Worm (Caenorhabditis elegans) whole organism, late embryonic: ENCODE data around the gene T12A2.21.

Source experiments
- T23F11.4 ChIP-seq: fragments of 200-800 bp; sonication (Bioruptor generic); optimal IDR thresholded peaks from 2 replicates; lab custom pipeline; 2018; ENCODE audit warnings: mild to moderate bottlenecking, missing genetic modification characterization, missing compliant biosample characterization
- Y22D7AL.16 ChIP-seq: sonication (generic microtip); optimal IDR thresholded peaks from 2 replicates; lab custom pipeline; 2016; ENCODE audit warnings: missing genetic modification characterization, missing compliant biosample characterization
- ceh-14 ChIP-seq: sonication (generic microtip); optimal IDR thresholded peaks from 2 replicates; lab custom pipeline; 2016; ENCODE audit warnings: missing genotype, missing genetic modification characterization, missing compliant biosample characterization
- ceh-18 ChIP-seq: sonication (generic microtip); optimal IDR thresholded peaks from 2 replicates; lab custom pipeline; 2016; ENCODE audit warnings: missing genetic modification characterization, missing compliant biosample characterization
- ceh-19 ChIP-seq: fragments of 200-800 bp; sonication (Bioruptor generic); optimal IDR thresholded peaks from 2 replicates; lab custom pipeline; 2018; ENCODE audit warnings: mild to moderate bottlenecking, missing genetic modification characterization, missing compliant biosample characterization
- ceh-2 ChIP-seq: sonication (generic microtip); optimal IDR thresholded peaks from 2 replicates; lab custom pipeline; 2016; ENCODE audit warnings: missing genotype, missing genetic modification characterization, missing compliant biosample characterization
- ceh-24 ChIP-seq: sonication (generic microtip); optimal IDR thresholded peaks from 2 replicates; lab custom pipeline; 2016; ENCODE audit warnings: mild to moderate bottlenecking, missing genetic modification characterization, missing compliant biosample characterization
- ceh-31 ChIP-seq: sonication (generic microtip); optimal IDR thresholded peaks from 2 replicates; lab custom pipeline; 2016; ENCODE audit warnings: missing genetic modification characterization, missing compliant biosample characterization
- ceh-45 ChIP-seq: fragments of 200-800 bp; sonication (Bioruptor generic); IDR thresholded peaks from 2 replicates; pipeline ENCODE4 v1.3.6; 2022; ENCODE audit warnings: missing genetic modification reagents, missing genetic modification characterization, missing compliant biosample characterization
- ceh-48 ChIP-seq: sonication (generic microtip); optimal IDR thresholded peaks from 2 replicates; lab custom pipeline; 2016; ENCODE audit warnings: missing genetic modification characterization, inconsistent platforms, missing compliant biosample characterization
- dmd-4 ChIP-seq: sonication (generic microtip); optimal IDR thresholded peaks from 2 replicates; lab custom pipeline; 2016; ENCODE audit warnings: borderline replicate concordance, missing genetic modification characterization, missing compliant biosample characterization
- dve-1 ChIP-seq: sonication (generic microtip); optimal IDR thresholded peaks from 2 replicates; lab custom pipeline; 2017; ENCODE audit warnings: antibody characterized with exemption, mild to moderate bottlenecking, missing genetic modification characterization, missing compliant biosample characterization
- elt-2 ChIP-seq: sonication (generic microtip); optimal IDR thresholded peaks from 2 replicates; lab custom pipeline; 2016; ENCODE audit warnings: missing genetic modification reagents, missing genetic modification characterization, missing compliant biosample characterization
- elt-4 ChIP-seq: sonication (generic microtip); optimal IDR thresholded peaks from 2 replicates; lab custom pipeline; 2016; ENCODE audit warnings: missing genetic modification characterization, missing compliant biosample characterization
- fax-1 ChIP-seq: sonication (generic microtip); optimal IDR thresholded peaks from 2 replicates; lab custom pipeline; 2016; ENCODE audit warnings: missing genotype, missing genetic modification characterization, missing compliant biosample characterization
- hlh-13 ChIP-seq: fragments of 200-800 bp; sonication (Bioruptor generic); optimal IDR thresholded peaks from 2 replicates; lab custom pipeline; 2018; ENCODE audit warnings: mild to moderate bottlenecking, missing genetic modification characterization, missing compliant biosample characterization
- hlh-15 ChIP-seq: sonication (generic microtip); optimal IDR thresholded peaks from 2 replicates; lab custom pipeline; 2016; ENCODE audit warnings: missing genetic modification characterization, missing compliant biosample characterization
- hlh-30 ChIP-seq: sonication (generic microtip); optimal IDR thresholded peaks from 2 replicates; lab custom pipeline; 2017; ENCODE audit warnings: antibody characterized with exemption, missing genetic modification characterization, missing compliant biosample characterization; ENCODE audit not compliant: insufficient read depth
- lin-11 ChIP-seq: fragments of 200-800 bp; sonication (Bioruptor generic); optimal IDR thresholded peaks from 2 replicates; lab custom pipeline; 2018; ENCODE audit warnings: mild to moderate bottlenecking, missing genetic modification characterization, missing compliant biosample characterization
- madf-2 ChIP-seq: sonication (generic microtip); optimal IDR thresholded peaks from 2 replicates; lab custom pipeline; 2017; ENCODE audit warnings: missing genetic modification characterization, missing compliant biosample characterization
- mec-3 ChIP-seq: sonication (generic microtip); optimal IDR thresholded peaks from 2 replicates; lab custom pipeline; 2016; ENCODE audit warnings: borderline replicate concordance, missing genetic modification characterization, missing compliant biosample characterization
- nfya-1 ChIP-seq: sonication (generic microtip); optimal IDR thresholded peaks from 2 replicates; lab custom pipeline; 2017; ENCODE audit warnings: missing genetic modification characterization, mild to moderate bottlenecking, missing compliant biosample characterization, antibody characterized with exemption, moderate library complexity
- odd-2 ChIP-seq: sonication (generic microtip); optimal IDR thresholded peaks from 2 replicates; lab custom pipeline; 2017; ENCODE audit warnings: antibody characterized with exemption, mild to moderate bottlenecking, missing genetic modification characterization, missing compliant biosample characterization
- pag-3 ChIP-seq: sonication (generic microtip); optimal IDR thresholded peaks from 2 replicates; lab custom pipeline; 2016; ENCODE audit warnings: missing compliant biosample characterization, missing genetic modification characterization, borderline replicate concordance
- pat-9 ChIP-seq: fragments of 200-800 bp; sonication (Bioruptor generic); optimal IDR thresholded peaks from 2 replicates; lab custom pipeline; 2018; ENCODE audit warnings: mild to moderate bottlenecking, missing genetic modification characterization, moderate library complexity, missing compliant biosample characterization
- rnt-1 ChIP-seq: sonication (generic microtip); optimal IDR thresholded peaks from 2 replicates; lab custom pipeline; 2016; ENCODE audit warnings: missing genetic modification characterization, missing compliant biosample characterization
- sox-2 ChIP-seq: fragments of 200-800 bp; sonication (Bioruptor generic); IDR thresholded peaks from 2 replicates; pipeline ENCODE4 v1.3.6; 2022; ENCODE audit warnings: missing genetic modification reagents, missing genetic modification characterization, missing compliant biosample characterization
- sox-4 ChIP-seq: sonication (generic microtip); optimal IDR thresholded peaks from 2 replicates; lab custom pipeline; 2017; ENCODE audit warnings: mild to moderate bottlenecking, missing genetic modification characterization, inconsistent platforms, missing compliant biosample characterization
- tbx-2 ChIP-seq: sonication (generic microtip); optimal IDR thresholded peaks from 2 replicates; lab custom pipeline; 2016; ENCODE audit warnings: missing genetic modification characterization, missing compliant biosample characterization
- unc-3 ChIP-seq, 2 experiments: fragments of 200-800 bp in 1 of 2; sonication (Bioruptor generic) in 1 of 2; sonication (generic microtip) in 1 of 2; conservative IDR thresholded peaks in 1 of 2; optimal IDR thresholded peaks in 1 of 2; 2 replicates each; pipeline versions ENCODE4 v1.3.6 to Lab custom; 2016 to 2022; ENCODE audit warnings: missing compliant biosample characterization in 2 of 2, missing genetic modification characterization in 2 of 2, missing genetic modification reagents in 1 of 2
- unc-42 ChIP-seq: sonication (generic microtip); optimal IDR thresholded peaks from 2 replicates; lab custom pipeline; 2016; ENCODE audit warnings: missing genotype, missing genetic modification characterization, missing compliant biosample characterization
- unc-86 ChIP-seq: sonication (generic microtip); optimal IDR thresholded peaks from 2 replicates; lab custom pipeline; 2016; ENCODE audit warnings: missing genetic modification characterization, missing compliant biosample characterization
- zip-5 ChIP-seq: sonication (generic microtip); optimal IDR thresholded peaks from 2 replicates; lab custom pipeline; 2016; ENCODE audit warnings: missing genetic modification characterization, missing compliant biosample characterization

The T12A2.21 gene

DNA sequence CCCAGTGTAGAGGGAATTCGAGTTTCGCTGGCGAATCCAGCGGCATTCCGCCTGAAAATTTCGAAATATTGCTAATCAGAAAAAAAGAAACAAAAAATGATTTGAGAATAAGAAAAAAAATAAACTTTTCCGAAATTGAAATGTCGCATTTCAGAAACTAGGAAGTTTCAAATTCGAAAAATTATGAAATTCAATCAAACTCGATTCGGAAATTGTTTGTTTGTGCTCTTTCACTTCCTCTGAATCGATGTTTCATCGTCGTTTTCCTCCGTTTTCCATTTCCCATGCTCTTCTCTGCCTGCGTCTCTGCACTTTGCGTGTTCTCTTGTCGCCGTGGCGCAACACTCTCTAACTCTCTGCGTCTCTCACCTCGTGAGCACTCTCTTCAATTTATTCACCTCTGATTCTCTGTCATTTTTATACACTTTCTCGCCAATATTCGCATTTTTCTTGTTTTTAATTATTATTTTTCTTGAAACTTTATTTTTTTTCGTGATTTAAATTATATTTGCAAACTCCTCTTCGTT lies 41.8 kb upstream of the T12A2.21 start, which contains the start of gene C18F10.7:
Gene C18F10.7 (minus strand): TSS at position 51 of the 527 bp plus-strand sequence.
- TF ChIP-seq nfya-1 (tag; lab: Kevin White, UChicago) (peak; percentile 54), hlh-13 (GFP tag; lab: Kevin White, UChicago) (no peak), dve-1 (tag; lab: Kevin White, UChicago) (peak; percentile 11), unc-86 (no peak), fax-1 (no peak), unc-42 (tag; lab: Kevin White, UChicago) (peak; percentile 34), hlh-30 (tag; lab: Kevin White, UChicago) (peak; percentile 71)

DNA sequence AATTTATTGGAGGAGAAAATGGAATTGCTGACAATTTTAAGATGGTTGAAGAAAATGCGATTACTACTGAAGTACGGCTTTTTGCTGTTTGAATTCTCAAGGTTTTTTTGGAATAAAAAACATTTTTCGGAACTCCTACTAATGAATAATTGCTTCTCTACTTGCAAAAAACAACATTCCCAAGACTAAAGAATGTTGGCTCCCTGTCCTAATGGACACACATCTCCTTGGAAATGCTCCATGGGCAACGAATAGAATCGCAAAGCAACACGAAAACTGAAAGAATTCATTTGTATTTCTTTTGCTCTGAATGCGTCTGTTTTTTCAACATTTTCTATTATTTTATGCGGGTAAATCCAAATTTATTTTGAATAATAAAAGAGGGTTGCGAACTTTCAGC lies 36.3 kb upstream of the T12A2.21 start, which contains the start of gene C18F10.2:
Gene C18F10.2 (plus strand): TSS at position 301 of the 400 bp plus-strand sequence.
- TF ChIP-seq ceh-24 (tag; lab: Kevin White, UChicago) (no peak), odd-2 (tag; lab: Kevin White, UChicago) (no peak), madf-2 (tag; lab: Kevin White, UChicago) (no peak), T23F11.4 (GFP tag; lab: Kevin White, UChicago) (no peak), ceh-31 (tag; lab: Kevin White, UChicago) (no peak), mec-3 (tag; lab: Kevin White, UChicago) (no peak), ceh-19 (GFP tag; lab: Kevin White, UChicago) (no peak), elt-4 (tag; lab: Kevin White, UChicago) (no peak), dve-1 (tag; lab: Kevin White, UChicago) (no peak), ceh-18 (tag; lab: Kevin White, UChicago) (no peak), elt-2 (tag; lab: Kevin White, UChicago) (no peak), Y22D7AL.16 (tag; lab: Kevin White, UChicago) (no peak), zip-5 (tag; lab: Kevin White, UChicago) (no peak)
- TF ChIP-seq, all 69 proteins: peak for 0

ce11 chrIII:6270277-6270676 lies 33.7 kb upstream of the T12A2.21 start, which contains the start of gene srg-3:
Gene srg-3, minus strand, starts transcription at chrIII:6270377.
- TF ChIP-seq ceh-19 (GFP tag; lab: Kevin White, UChicago) (no peak), zip-5 (tag; lab: Kevin White, UChicago) (no peak), hlh-30 (tag; lab: Kevin White, UChicago) (no peak), sox-4 (tag; lab: Kevin White, UChicago) (no peak)

DNA sequence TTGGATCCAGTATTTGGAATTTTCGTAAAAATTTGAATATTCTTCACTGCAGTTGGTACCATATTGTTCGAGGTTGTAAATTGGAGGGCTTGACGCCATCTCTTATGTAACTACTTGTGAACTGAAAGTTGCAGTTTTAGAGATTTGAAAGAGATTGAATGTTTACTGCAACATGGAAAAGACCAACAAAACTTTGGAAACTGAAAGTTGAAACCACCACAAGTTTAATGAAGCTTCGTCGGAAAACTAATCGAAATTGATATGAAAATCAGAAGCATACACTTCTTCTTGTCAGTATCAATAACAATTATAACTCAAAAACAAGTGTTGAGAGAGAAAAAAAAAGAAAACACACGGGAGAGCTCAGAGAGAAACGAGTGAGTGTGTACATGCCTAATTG lies 31.5 kb upstream of the T12A2.21 start, which contains the start of gene srg-7:
Gene srg-7 (minus strand): TSS at position 101 of the 400 bp plus-strand sequence.
- TF ChIP-seq pat-9 (no peak), pag-3 (tag; lab: Kevin White, UChicago) (no peak), ceh-2 (no peak), Y22D7AL.16 (tag; lab: Kevin White, UChicago) (no peak), rnt-1 (tag; lab: Kevin White, UChicago) (no peak), tbx-2 (tag; lab: Kevin White, UChicago) (no peak), lin-11 (tag; lab: Kevin White, UChicago) (no peak), dmd-4 (no peak), unc-86 (no peak)

ce11 chrIII:6265911-6266310 lies 29.4 kb upstream of the T12A2.21 start, which contains the start of gene srg-6:
Gene srg-6, minus strand, starts transcription at chrIII:6266011.
- TF ChIP-seq T23F11.4 (GFP tag; lab: Kevin White, UChicago) (no peak), unc-86 (no peak), hlh-15 (no peak), mec-3 (tag; lab: Kevin White, UChicago) (no peak), unc-3 (GFP tag; conservative IDR thresholded peaks at IDR 0.05; lab: Robert Waterston, UW) (no peak), unc-3 (tag; optimal IDR thresholded peaks at IDR 0.05; lab: Kevin White, UChicago) (no peak), ceh-2 (no peak), sox-2 (GFP tag; lab: Robert Waterston, UW) (no peak), dve-1 (tag; lab: Kevin White, UChicago) (no peak), zip-5 (tag; lab: Kevin White, UChicago) (no peak), ceh-14 (tag; lab: Kevin White, UChicago) (no peak), ceh-45 (GFP tag; lab: Robert Waterston, UW) (no peak), tbx-2 (tag; lab: Kevin White, UChicago) (no peak), pag-3 (tag; lab: Kevin White, UChicago) (no peak), ceh-48 (no peak)
